Worm (Caenorhabditis elegans) whole organism, L4 larva: ENCODE data around the gene mltn-13.

Source experiments
- fkh-10 ChIP-seq: fragments of 150-350 bp; optimal IDR thresholded peaks from 2 replicates; lab custom pipeline; 2014; ENCODE audit warnings: missing biosample characterization, missing genetic modification reagents, missing genetic modification characterization
- lin-39 ChIP-seq: fragments of 150-350 bp; optimal IDR thresholded peaks from 2 replicates; lab custom pipeline; 2014; ENCODE audit warnings: missing biosample characterization, missing genetic modification reagents, missing genetic modification characterization
- mxl-2 ChIP-seq: fragments of 200-800 bp; sonication (Bioruptor generic); conservative IDR thresholded peaks from 2 replicates; pipeline ENCODE4 v1.3.6; 2022; ENCODE audit warnings: missing genetic modification reagents, missing genetic modification characterization, missing compliant biosample characterization
- nhr-28 ChIP-seq: fragments of 150-350 bp; optimal IDR thresholded peaks from 2 replicates; lab custom pipeline; 2014; ENCODE audit warnings: missing biosample characterization, missing genetic modification characterization
- unc-130 ChIP-seq: sonication (generic microtip); optimal IDR thresholded peaks from 2 replicates; lab custom pipeline; 2016; ENCODE audit warnings: missing genetic modification reagents, missing genetic modification characterization, missing compliant biosample characterization

ce11 chrX:4490400-4490799 lies 42.2 kb upstream of the mltn-13 start:
- TF ChIP-seq mxl-2 (GFP tag; lab: Robert Waterston, UW) (no peak), unc-130 (no peak), lin-39 (tag; lab: Kevin White, UChicago) (no peak), fkh-10 (GFP tag; lab: Kevin White, UChicago) (no peak), nhr-28 (no peak)
